Fruit fly (Drosophila melanogaster) whole organism, embryonic: ENCODE data around the gene Phs.
A peak's percentile ranks its signal among the peaks of the same experiment; 100 is the strongest.

Experiments
- Atf6 ChIP-seq: fragments of 200-800 bp; sonication (Bioruptor generic); IDR thresholded peaks from 2 replicates; pipeline ENCODE4 v1.3.6; 2022; ENCODE audit warnings: missing biosample characterization, missing genetic modification characterization
- Bdp1 ChIP-seq: fragments of 200-800 bp; sonication (Bioruptor generic); optimal IDR thresholded peaks from 3 replicates; lab custom pipeline; 2016; ENCODE audit warnings: missing biosample characterization, missing genetic modification characterization
- CG10366 ChIP-seq: fragments of 200-800 bp; sonication (Bioruptor generic); IDR thresholded peaks from 2 replicates; pipeline ENCODE4 v1.3.6; 2022; ENCODE audit warnings: missing biosample characterization, missing genetic modification characterization
- CG10979 ChIP-seq: fragments of 200-800 bp; sonication (Bioruptor generic); optimal IDR thresholded peaks from 2 replicates; lab custom pipeline; 2018; ENCODE audit warnings: missing biosample characterization, mild to moderate bottlenecking, missing genetic modification characterization, moderate library complexity
- CG12071 ChIP-seq: fragments of 200-800 bp; sonication (Bioruptor generic); optimal IDR thresholded peaks from 3 replicates; lab custom pipeline; 2018; ENCODE audit warnings: missing biosample characterization, mild to moderate bottlenecking, missing genetic modification characterization
- CG12744 ChIP-seq: fragments of 200-800 bp; sonication (Bioruptor generic); optimal IDR thresholded peaks from 2 replicates; lab custom pipeline; 2016; ENCODE audit warnings: missing biosample characterization, missing genetic modification characterization
- CG14050 ChIP-seq: fragments of 200-800 bp; sonication (Bioruptor generic); IDR thresholded peaks from 3 replicates; pipeline ENCODE4 v1.3.6; 2022; ENCODE audit warnings: missing biosample characterization, missing genetic modification characterization
- CG14710 ChIP-seq: fragments of 200-800 bp; sonication (Bioruptor generic); optimal IDR thresholded peaks from 3 replicates; lab custom pipeline; 2019; ENCODE audit warnings: missing biosample characterization, mild to moderate bottlenecking, missing genetic modification characterization, moderate library complexity
- CG16863 ChIP-seq: fragments of 200-800 bp; sonication (Bioruptor generic); optimal IDR thresholded peaks from 3 replicates; lab custom pipeline; 2016; ENCODE audit warnings: missing biosample characterization, missing genetic modification characterization
- CG17802 ChIP-seq: fragments of 200-800 bp; sonication (Bioruptor generic); optimal IDR thresholded peaks from 2 replicates; lab custom pipeline; 2018; ENCODE audit warnings: missing biosample characterization, mild to moderate bottlenecking, missing genetic modification characterization, moderate library complexity
- CG18764 ChIP-seq: fragments of 200-800 bp; sonication (Bioruptor generic); optimal IDR thresholded peaks from 3 replicates; lab custom pipeline; 2016; ENCODE audit warnings: missing biosample characterization, missing genetic modification characterization
- CG30020 ChIP-seq: fragments of 200-800 bp; optimal IDR thresholded peaks from 2 replicates; lab custom pipeline; 2019; ENCODE audit warnings: missing biosample characterization, mild to moderate bottlenecking, missing genetic modification characterization, moderate library complexity
- CG33557 ChIP-seq: fragments of 200-800 bp; sonication (Bioruptor generic); optimal IDR thresholded peaks from 2 replicates; lab custom pipeline; 2019; ENCODE audit warnings: missing biosample characterization, mild to moderate bottlenecking, missing genetic modification characterization, moderate library complexity
- CG4617 ChIP-seq: fragments of 200-800 bp; sonication (Bioruptor generic); optimal IDR thresholded peaks from 3 replicates; lab custom pipeline; 2016; ENCODE audit warnings: missing biosample characterization, missing genetic modification characterization, borderline replicate concordance
- CG5953 ChIP-seq: fragments of 200-800 bp; sonication (Bioruptor generic); IDR thresholded peaks from 2 replicates; pipeline ENCODE4 v1.3.6; 2022; ENCODE audit warnings: missing biosample characterization, missing genetic modification characterization
- CG6854 ChIP-seq: fragments of 200-800 bp; sonication (Bioruptor generic); optimal IDR thresholded peaks from 3 replicates; lab custom pipeline; 2017; ENCODE audit warnings: missing biosample characterization, mild to moderate bottlenecking, missing genetic modification characterization
- CG8765 ChIP-seq: fragments of 200-800 bp; sonication (Bioruptor generic); IDR thresholded peaks from 2 replicates; pipeline ENCODE4 v1.3.6; 2022; ENCODE audit warnings: missing biosample characterization, missing genetic modification characterization
- CG9727 ChIP-seq: fragments of 200-800 bp; sonication (Bioruptor generic); optimal IDR thresholded peaks from 3 replicates; lab custom pipeline; 2017; ENCODE audit warnings: missing biosample characterization, mild to moderate bottlenecking, missing genetic modification characterization
- Dfd ChIP-seq, 2 experiments: fragments of >200 bp; optimal IDR thresholded peaks; 2 replicates each; lab custom pipeline; 2017; ENCODE audit warnings: missing biosample characterization in 2 of 2, missing genetic modification characterization in 2 of 2
- Doc2 ChIP-seq: fragments of 200-800 bp; sonication (Bioruptor generic); IDR thresholded peaks from 2 replicates; pipeline ENCODE4 v1.3.6; 2022; ENCODE audit warnings: missing biosample characterization, missing genetic modification characterization
- Eip74EF ChIP-seq, 2 experiments: fragments of 200-800 bp in 1 of 2; fragments of >200 bp in 1 of 2; sonication (Bioruptor generic) in 1 of 2; optimal IDR thresholded peaks; 2 replicates each; lab custom pipeline; 2017 to 2019; ENCODE audit warnings: missing biosample characterization in 2 of 2, missing genetic modification characterization in 2 of 2, mild to moderate bottlenecking in 1 of 2, moderate library complexity in 1 of 2
- Elba2 ChIP-seq: fragments of 200-800 bp; sonication (Bioruptor generic); optimal IDR thresholded peaks from 3 replicates; lab custom pipeline; 2016; ENCODE audit warnings: missing biosample characterization, missing genetic modification characterization
- Ets97D ChIP-seq: fragments of 200-800 bp; sonication (Bioruptor generic); optimal IDR thresholded peaks from 3 replicates; lab custom pipeline; 2016; ENCODE audit warnings: missing biosample characterization, missing genetic modification characterization
- HmgD ChIP-seq: fragments of 200-800 bp; sonication (Bioruptor generic); optimal IDR thresholded peaks from 3 replicates; lab custom pipeline; 2016; ENCODE audit warnings: missing biosample characterization, missing genetic modification characterization
- Hr51 ChIP-seq, 2 experiments: fragments of 200-800 bp; sonication (Bioruptor generic); optimal IDR thresholded peaks; 2 replicates in 1 of 2; 3 replicates in 1 of 2; lab custom pipeline; 2016 to 2018; ENCODE audit warnings: missing biosample characterization in 2 of 2, missing genetic modification characterization in 2 of 2, mild to moderate bottlenecking in 1 of 2, moderate library complexity in 1 of 2
- Sox100B ChIP-seq: fragments of 200-800 bp; sonication (Bioruptor generic); optimal IDR thresholded peaks from 3 replicates; lab custom pipeline; 2018; ENCODE audit warnings: missing biosample characterization, mild to moderate bottlenecking, missing genetic modification characterization
- Sry-β ChIP-seq: fragments of 200-800 bp; sonication (Bioruptor generic); optimal IDR thresholded peaks from 2 replicates; lab custom pipeline; 2018; ENCODE audit warnings: missing biosample characterization, mild to moderate bottlenecking, missing genetic modification characterization, moderate library complexity
- Vsx1 ChIP-seq: fragments of 200-800 bp; sonication (Bioruptor generic); optimal IDR thresholded peaks from 2 replicates; lab custom pipeline; 2017; ENCODE audit warnings: missing biosample characterization, mild to moderate bottlenecking, missing genetic modification characterization, missing genetic modification reagents
- Xrp1 ChIP-seq: fragments of 200-800 bp; sonication (Bioruptor generic); IDR thresholded peaks from 2 replicates; pipeline ENCODE4 v1.3.6; 2022; ENCODE audit warnings: missing biosample characterization, missing genetic modification characterization
- abd-A ChIP-seq: fragments of 200-800 bp; sonication (Bioruptor generic); optimal IDR thresholded peaks from 3 replicates; lab custom pipeline; 2019; ENCODE audit warnings: missing biosample characterization, mild to moderate bottlenecking, missing genetic modification characterization, moderate library complexity
- ato ChIP-seq: fragments of 200-800 bp; sonication (Bioruptor generic); IDR thresholded peaks from 2 replicates; pipeline ENCODE4 v1.3.6; 2022; ENCODE audit warnings: missing biosample characterization, missing genetic modification characterization; ENCODE audit not compliant: partially characterized antibody
- bigmax ChIP-seq: fragments of 200-800 bp; sonication (Bioruptor generic); optimal IDR thresholded peaks from 2 replicates; lab custom pipeline; 2018; ENCODE audit warnings: missing biosample characterization, mild to moderate bottlenecking, missing genetic modification characterization
- caup ChIP-seq: fragments of 200-800 bp; sonication (Bioruptor generic); optimal IDR thresholded peaks from 3 replicates; lab custom pipeline; 2017; ENCODE audit warnings: missing biosample characterization, mild to moderate bottlenecking, missing genetic modification characterization, moderate library complexity; ENCODE audit not compliant: severe bottlenecking
- corto ChIP-seq: fragments of 200-800 bp; sonication (Bioruptor generic); optimal IDR thresholded peaks from 2 replicates; lab custom pipeline; 2016; ENCODE audit warnings: missing biosample characterization, mild to moderate bottlenecking, missing genetic modification characterization, moderate library complexity
- ewg ChIP-seq: fragments of 200-800 bp; sonication (Bioruptor generic); optimal IDR thresholded peaks from 3 replicates; lab custom pipeline; 2017; ENCODE audit warnings: mild to moderate bottlenecking, missing biosample characterization, missing genetic modification reagents, missing genetic modification characterization
- fd102C ChIP-seq: fragments of 200-800 bp; sonication (Bioruptor generic); optimal IDR thresholded peaks from 2 replicates; lab custom pipeline; 2018; ENCODE audit warnings: missing biosample characterization, mild to moderate bottlenecking, missing genetic modification characterization, moderate library complexity
- fu2 ChIP-seq: fragments of 200-800 bp; sonication (Bioruptor generic); optimal IDR thresholded peaks from 2 replicates; lab custom pipeline; 2016; ENCODE audit warnings: missing biosample characterization, missing genetic modification characterization
- insv ChIP-seq, 2 experiments: fragments of 200-800 bp; sonication (Bioruptor generic); optimal IDR thresholded peaks; 3 replicates each; lab custom pipeline; 2016 to 2018; ENCODE audit warnings: missing biosample characterization in 2 of 2, missing genetic modification characterization in 2 of 2
- kah ChIP-seq: fragments of 200-800 bp; sonication (Bioruptor generic); optimal IDR thresholded peaks from 2 replicates; lab custom pipeline; 2018; ENCODE audit warnings: missing biosample characterization, mild to moderate bottlenecking, missing genetic modification characterization
- ken ChIP-seq: fragments of 200-800 bp; sonication (Bioruptor generic); IDR thresholded peaks from 3 replicates; pipeline ENCODE4 v1.3.6; 2022; ENCODE audit warnings: missing biosample characterization, missing genetic modification characterization
- lmd ChIP-seq: fragments of 200-800 bp; sonication (Bioruptor generic); IDR thresholded peaks from 2 replicates; pipeline ENCODE4 v1.3.6; 2022; ENCODE audit warnings: missing biosample characterization, missing genetic modification characterization
- prd ChIP-seq, 3 experiments: fragments of >200 bp in 2 of 3; fragments of 200-800 bp in 1 of 3; sonication (Bioruptor generic) in 1 of 3; optimal IDR thresholded peaks in 2 of 3; IDR thresholded peaks in 1 of 3; 2 replicates in 2 of 3; 3 replicates in 1 of 3; pipeline versions ENCODE4 v1.3.6 to Lab custom; 2017 to 2022; ENCODE audit warnings: missing biosample characterization in 1 of 3, missing genetic modification characterization in 1 of 3
- so ChIP-seq: fragments of 200-800 bp; sonication (Bioruptor generic); IDR thresholded peaks from 3 replicates; pipeline ENCODE4 v1.3.6; 2022; ENCODE audit warnings: missing biosample characterization, missing genetic modification characterization
- sqz ChIP-seq: fragments of 200-800 bp; sonication (Bioruptor generic); optimal IDR thresholded peaks from 3 replicates; lab custom pipeline; 2018; ENCODE audit warnings: missing biosample characterization, mild to moderate bottlenecking, missing genetic modification characterization
- sr ChIP-seq: fragments of 200-800 bp; sonication (Bioruptor generic); IDR thresholded peaks from 3 replicates; pipeline ENCODE4 v1.3.6; 2022; ENCODE audit warnings: missing biosample characterization, missing genetic modification characterization
- tna ChIP-seq: fragments of 200-800 bp; sonication (Bioruptor generic); IDR thresholded peaks from 2 replicates; pipeline ENCODE4 v1.3.6; 2022; ENCODE audit warnings: missing biosample characterization, missing genetic modification characterization; ENCODE audit not compliant: partially characterized antibody
- ttk ChIP-seq: fragments of 200-800 bp; sonication (Bioruptor generic); IDR thresholded peaks from 2 replicates; pipeline ENCODE4 v2.1.2; 2022; ENCODE audit warnings: missing biosample characterization, missing genetic modification characterization
- vvl ChIP-seq: fragments of 200-800 bp; sonication (Bioruptor generic); IDR thresholded peaks from 2 replicates; pipeline ENCODE4 v1.3.6; 2022; ENCODE audit warnings: missing biosample characterization, missing genetic modification characterization

The Phs gene

DNA sequence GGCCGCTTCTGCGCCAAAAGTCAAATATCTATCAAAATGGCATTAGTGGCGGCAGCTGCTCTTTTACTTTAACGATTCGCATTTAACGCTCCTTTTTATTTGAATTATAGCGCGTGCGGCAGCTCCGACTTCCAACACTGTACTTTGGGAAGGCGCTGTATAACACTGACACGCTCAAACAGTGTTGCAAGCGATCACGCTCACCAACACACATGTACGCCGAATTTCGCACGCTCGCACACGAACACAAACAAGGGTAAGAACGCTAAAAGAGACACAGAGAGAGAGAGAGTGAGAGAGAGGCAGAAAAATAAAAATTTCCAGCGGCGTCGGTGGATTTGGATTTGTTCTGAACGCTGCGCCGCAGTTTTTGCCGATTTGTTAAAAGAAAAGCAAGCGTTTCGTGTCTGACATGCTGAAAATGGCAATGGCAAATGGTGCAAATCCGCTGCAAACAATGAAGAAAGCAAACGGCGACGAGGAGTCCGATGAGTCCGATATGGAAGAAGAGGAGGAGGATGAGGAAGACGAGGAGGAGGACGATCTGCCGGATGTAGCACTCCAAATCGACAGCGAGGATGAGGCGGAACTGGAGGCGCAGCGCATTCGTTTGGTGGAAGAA, at the start of gene Phs:
TSS of gene Phs (plus strand) at position 276 of the 622 bp plus-strand sequence.
- TF ChIP-seq Hr51 (GFP tag; optimal IDR thresholded peaks at IDR 0.05; lab: Kevin White, UChicago) (peak; percentile 4 to 91), ato (GFP tag; lab: Robert Waterston, UW) (peak; percentile 44; the same call in 1 of the 2 replicates), tna (GFP tag; lab: Robert Waterston, UW) (no peak), fd102C (peak; percentile 22), sqz (peak; percentile 38), Elba2 (GFP tag; lab: Kevin White, UChicago) (peak; percentile 63), CG10366 (GFP tag; lab: Robert Waterston, UW) (peak; percentile 71), CG14050 (GFP tag; lab: Robert Waterston, UW) (peak; percentile 67), Doc2 (GFP tag; lab: Robert Waterston, UW) (no peak), caup (peak; percentile 88), ttk (GFP tag; lab: Robert Waterston, UW) (peak; percentile 73), CG33557 (peak; percentile 44), abd-A (tag; lab: Kevin White, UChicago) (no peak), insv (GFP tag; optimal IDR thresholded peaks at IDR 0.05; lab: Kevin White, UChicago) (peak in 1 of 2 experiments; percentile 30), Eip74EF (GFP tag; optimal IDR thresholded peaks at IDR 0.05; lab: Kevin White, UChicago) (no peak), bigmax (GFP tag; lab: Kevin White, UChicago) (peak; percentile 59), Dfd (GFP tag; optimal IDR thresholded peaks at IDR 0.05; lab: Kevin White, UChicago) (no peak), sr (GFP tag; lab: Robert Waterston, UW) (peak; percentile 65; the same call in 2 of the 3 replicates), prd (optimal IDR thresholded peaks at IDR 0.05; lab: Kevin White, UChicago) (no peak), prd (GFP tag; IDR thresholded peaks at IDR 0.05; lab: Robert Waterston, UW) (peak; percentile 78), CG17802 (tag; lab: Kevin White, UChicago) (peak; percentile 74), Bdp1 (GFP tag; lab: Kevin White, UChicago) (peak; percentile 84), CG16863 (GFP tag; lab: Kevin White, UChicago) (peak; percentile 80), CG5953 (GFP tag; lab: Robert Waterston, UW) (peak; percentile 65), ken (GFP tag; lab: Robert Waterston, UW) (peak; percentile 94), Atf6 (GFP tag; lab: Robert Waterston, UW) (peak; percentile 72), CG12744 (GFP tag; lab: Kevin White, UChicago) (peak; percentile 87), Vsx1 (GFP tag; lab: Kevin White, UChicago) (peak; percentile 15), CG14710 (tag; lab: Kevin White, UChicago) (peak; percentile 75), Ets97D (GFP tag; lab: Kevin White, UChicago) (peak; percentile 89), CG30020 (tag; lab: Kevin White, UChicago) (peak; percentile 16), so (GFP tag; lab: Robert Waterston, UW) (peak; percentile 68; the same call in 2 of the 3 replicates), CG6854 (peak; percentile 7), ewg (peak; percentile 82), CG8765 (GFP tag; lab: Robert Waterston, UW) (no peak), CG12071 (GFP tag; lab: Kevin White, UChicago) (peak; percentile 74), CG18764 (GFP tag; lab: Kevin White, UChicago) (peak; percentile 79), lmd (GFP tag; lab: Robert Waterston, UW) (peak; percentile 66), CG10979 (tag; lab: Kevin White, UChicago) (peak; percentile 45), corto (GFP tag; lab: Kevin White, UChicago) (peak; percentile 59), HmgD (GFP tag; lab: Kevin White, UChicago) (peak; percentile 95), Xrp1 (peak; percentile 87), Sry-β (no peak), CG4617 (GFP tag; lab: Kevin White, UChicago) (peak; percentile 70), vvl (GFP tag; lab: Robert Waterston, UW) (peak; percentile 88), Sox100B (GFP tag; lab: Kevin White, UChicago) (peak; percentile 21), kah (GFP tag; lab: Kevin White, UChicago) (no peak), CG9727 (GFP tag; lab: Kevin White, UChicago) (peak; percentile 10), fu2 (peak; percentile 84)
